Fruit fly (Drosophila melanogaster) whole organism, embryonic: ENCODE measurements around the gene CG34116.
A peak's percentile ranks its signal among the peaks of the same experiment; 100 is the strongest.

Source experiments
- B-H2 ChIP-seq: fragments of 200-800 bp; sonication (Bioruptor generic); optimal IDR thresholded peaks from 2 replicates; lab custom pipeline; 2018; ENCODE audit warnings: missing biosample characterization, mild to moderate bottlenecking, missing genetic modification characterization
- CG10209 ChIP-seq: fragments of 200-800 bp; sonication (Bioruptor generic); optimal IDR thresholded peaks from 3 replicates; lab custom pipeline; 2017; ENCODE audit warnings: missing biosample characterization, mild to moderate bottlenecking, missing genetic modification characterization, missing genetic modification reagents
- CG10654 ChIP-seq: fragments of 200-800 bp; sonication (Bioruptor generic); optimal IDR thresholded peaks from 2 replicates; lab custom pipeline; 2016; ENCODE audit warnings: missing biosample characterization, missing genetic modification characterization
- CG12744 ChIP-seq: fragments of 200-800 bp; sonication (Bioruptor generic); optimal IDR thresholded peaks from 2 replicates; lab custom pipeline; 2016; ENCODE audit warnings: missing biosample characterization, missing genetic modification characterization
- CG13894 ChIP-seq: fragments of 200-800 bp; sonication (Bioruptor generic); optimal IDR thresholded peaks from 3 replicates; lab custom pipeline; 2018; ENCODE audit warnings: missing biosample characterization, mild to moderate bottlenecking, missing genetic modification characterization, moderate library complexity
- CG14050 ChIP-seq: fragments of 200-800 bp; sonication (Bioruptor generic); IDR thresholded peaks from 3 replicates; pipeline ENCODE4 v1.3.6; 2022; ENCODE audit warnings: missing biosample characterization, missing genetic modification characterization
- CG15073 ChIP-seq: fragments of 200-800 bp; sonication (Bioruptor generic); optimal IDR thresholded peaks from 2 replicates; lab custom pipeline; 2016; ENCODE audit warnings: missing biosample characterization, missing genetic modification characterization
- CG15696 ChIP-seq: fragments of 200-800 bp; sonication (Bioruptor generic); optimal IDR thresholded peaks from 2 replicates; lab custom pipeline; 2019; ENCODE audit warnings: missing biosample characterization, mild to moderate bottlenecking, missing genetic modification characterization, moderate library complexity
- CG16863 ChIP-seq: fragments of 200-800 bp; sonication (Bioruptor generic); optimal IDR thresholded peaks from 3 replicates; lab custom pipeline; 2016; ENCODE audit warnings: missing biosample characterization, missing genetic modification characterization
- CG1792 ChIP-seq: fragments of 200-800 bp; sonication (Bioruptor generic); optimal IDR thresholded peaks from 2 replicates; lab custom pipeline; 2016; ENCODE audit warnings: missing biosample characterization, missing genetic modification characterization
- CG18262 ChIP-seq: fragments of 200-800 bp; optimal IDR thresholded peaks from 3 replicates; lab custom pipeline; 2019; ENCODE audit warnings: missing biosample characterization, mild to moderate bottlenecking, missing genetic modification characterization, moderate library complexity
- CG18599 ChIP-seq: fragments of 200-800 bp; sonication (Bioruptor generic); optimal IDR thresholded peaks from 3 replicates; lab custom pipeline; 2017; ENCODE audit warnings: missing biosample characterization, missing genetic modification characterization, mild to moderate bottlenecking, moderate library complexity, missing genetic modification reagents
- CG3065 ChIP-seq: fragments of 200-800 bp; sonication (Bioruptor generic); optimal IDR thresholded peaks from 2 replicates; lab custom pipeline; 2016; ENCODE audit warnings: missing biosample characterization, missing genetic modification characterization
- CG34376 ChIP-seq: fragments of 200-800 bp; sonication (Bioruptor generic); optimal IDR thresholded peaks from 2 replicates; lab custom pipeline; 2018; ENCODE audit warnings: missing biosample characterization, mild to moderate bottlenecking, missing genetic modification characterization
- CG4328 ChIP-seq: fragments of 200-800 bp; sonication (Bioruptor generic); optimal IDR thresholded peaks from 3 replicates; lab custom pipeline; 2017; ENCODE audit warnings: missing biosample characterization, missing genetic modification reagents, missing genetic modification characterization
- CG6175 ChIP-seq: fragments of 200-800 bp; sonication (Bioruptor generic); IDR thresholded peaks from 3 replicates; pipeline ENCODE4 v1.3.6; 2022; ENCODE audit warnings: missing biosample characterization, missing genetic modification characterization
- CG6854 ChIP-seq: fragments of 200-800 bp; sonication (Bioruptor generic); optimal IDR thresholded peaks from 3 replicates; lab custom pipeline; 2017; ENCODE audit warnings: missing biosample characterization, mild to moderate bottlenecking, missing genetic modification characterization
- CG7357 ChIP-seq: fragments of 200-800 bp; sonication (Bioruptor generic); IDR thresholded peaks from 3 replicates; pipeline ENCODE4 v1.3.6; 2022; ENCODE audit warnings: missing biosample characterization, missing genetic modification characterization
- CG8924 ChIP-seq: fragments of 200-800 bp; optimal IDR thresholded peaks from 3 replicates; lab custom pipeline; 2019; ENCODE audit warnings: missing biosample characterization, mild to moderate bottlenecking, missing genetic modification characterization, moderate library complexity
- CG9797 ChIP-seq: fragments of 200-800 bp; sonication (Bioruptor generic); optimal IDR thresholded peaks from 3 replicates; lab custom pipeline; 2018; ENCODE audit warnings: missing biosample characterization, mild to moderate bottlenecking, missing genetic modification characterization
- Doc3 ChIP-seq: fragments of 200-800 bp; sonication (Bioruptor generic); IDR thresholded peaks from 3 replicates; pipeline ENCODE4 v1.3.6; 2022; ENCODE audit warnings: missing biosample characterization, missing genetic modification characterization; ENCODE audit not compliant: partially characterized antibody
- Ets65A ChIP-seq: fragments of 200-800 bp; sonication (Bioruptor generic); peaks from one replicate; lab custom pipeline; 2016; ENCODE audit warnings: missing biosample characterization, missing genetic modification characterization
- Fer1 ChIP-seq: fragments of 200-800 bp; sonication (Bioruptor generic); optimal IDR thresholded peaks from 2 replicates; lab custom pipeline; 2017; ENCODE audit warnings: missing biosample characterization, mild to moderate bottlenecking, missing genetic modification characterization
- Fer2 ChIP-seq: fragments of 200-800 bp; sonication (Bioruptor generic); optimal IDR thresholded peaks from 2 replicates; lab custom pipeline; 2018; ENCODE audit warnings: missing biosample characterization, mild to moderate bottlenecking, missing genetic modification characterization, moderate library complexity
- GATAe ChIP-seq: fragments of 200-800 bp; sonication (Bioruptor generic); conservative IDR thresholded peaks from 2 replicates; pipeline ENCODE4 v1.3.6; 2022; ENCODE audit warnings: missing biosample characterization, missing genetic modification characterization
- Hr78 ChIP-seq, 2 experiments: fragments of 200-800 bp in 1 of 2; fragments of >200 bp in 1 of 2; sonication (Bioruptor generic) in 1 of 2; optimal IDR thresholded peaks; 2 replicates each; lab custom pipeline; 2017 to 2019; ENCODE audit warnings: missing biosample characterization in 2 of 2, missing genetic modification characterization in 2 of 2, mild to moderate bottlenecking in 1 of 2, moderate library complexity in 1 of 2
- Mrtf ChIP-seq: fragments of 200-800 bp; sonication (Bioruptor generic); IDR thresholded peaks from 3 replicates; pipeline ENCODE4 v1.3.6; 2022; ENCODE audit warnings: missing biosample characterization, missing genetic modification characterization
- Oaz ChIP-seq: fragments of 200-800 bp; sonication (Bioruptor generic); IDR thresholded peaks from 2 replicates; pipeline ENCODE4 v1.3.6; 2022; ENCODE audit warnings: missing biosample characterization, missing genetic modification characterization
- Ravus ChIP-seq: fragments of 200-800 bp; sonication (Bioruptor generic); IDR thresholded peaks from 2 replicates; pipeline ENCODE4 v1.3.6; 2022; ENCODE audit warnings: missing biosample characterization, missing genetic modification characterization
- Sox102F ChIP-seq: fragments of 200-800 bp; sonication (Bioruptor generic); optimal IDR thresholded peaks from 2 replicates; lab custom pipeline; 2018; ENCODE audit warnings: missing biosample characterization, mild to moderate bottlenecking, missing genetic modification characterization, moderate library complexity
- ab ChIP-seq: fragments of 200-800 bp; sonication (Bioruptor generic); optimal IDR thresholded peaks from 2 replicates; lab custom pipeline; 2016; ENCODE audit warnings: missing biosample characterization, missing genetic modification characterization
- ac ChIP-seq: fragments of 200-800 bp; sonication (Bioruptor generic); optimal IDR thresholded peaks from 3 replicates; lab custom pipeline; 2017; ENCODE audit warnings: missing biosample characterization, mild to moderate bottlenecking, missing genetic modification characterization
- ase ChIP-seq: fragments of 200-800 bp; sonication (Bioruptor generic); IDR thresholded peaks from 3 replicates; pipeline ENCODE4 v1.3.6; 2022; ENCODE audit warnings: missing biosample characterization, missing genetic modification characterization
- br ChIP-seq: fragments of >200 bp; optimal IDR thresholded peaks from 2 replicates; lab custom pipeline; 2017
- cad ChIP-seq: fragments of >200 bp; optimal IDR thresholded peaks from 2 replicates; lab custom pipeline; 2017; ENCODE audit warnings: missing biosample characterization, missing genetic modification characterization
- cato ChIP-seq: fragments of 200-800 bp; sonication (Bioruptor generic); optimal IDR thresholded peaks from 2 replicates; lab custom pipeline; 2016; ENCODE audit warnings: missing biosample characterization, missing genetic modification characterization, borderline replicate concordance
- crp ChIP-seq, 2 experiments: fragments of 200-800 bp; sonication (Bioruptor generic); optimal IDR thresholded peaks; 2 replicates in 1 of 2; 3 replicates in 1 of 2; lab custom pipeline; 2017; ENCODE audit warnings: missing biosample characterization in 2 of 2, missing genetic modification characterization in 2 of 2, mild to moderate bottlenecking in 1 of 2, moderate library complexity in 1 of 2
- disco-r ChIP-seq: fragments of 200-800 bp; sonication (Bioruptor generic); optimal IDR thresholded peaks from 2 replicates; lab custom pipeline; 2016; ENCODE audit warnings: missing biosample characterization, missing genetic modification characterization
- esg ChIP-seq: fragments of 200-800 bp; sonication (Bioruptor generic); conservative IDR thresholded peaks from 2 replicates; pipeline ENCODE4 v1.3.6; 2022; ENCODE audit warnings: missing biosample characterization, missing genetic modification characterization
- fd64A ChIP-seq: fragments of 200-800 bp; sonication (Bioruptor generic); optimal IDR thresholded peaks from 3 replicates; lab custom pipeline; 2018; ENCODE audit warnings: missing biosample characterization, mild to moderate bottlenecking, missing genetic modification characterization
- h ChIP-seq: fragments of >200 bp; optimal IDR thresholded peaks from 2 replicates; lab custom pipeline; 2017
- ken ChIP-seq: fragments of 200-800 bp; sonication (Bioruptor generic); IDR thresholded peaks from 3 replicates; pipeline ENCODE4 v1.3.6; 2022; ENCODE audit warnings: missing biosample characterization, missing genetic modification characterization
- pnt ChIP-seq: fragments of 200-800 bp; sonication (Bioruptor generic); optimal IDR thresholded peaks from 3 replicates; lab custom pipeline; 2016; ENCODE audit warnings: missing biosample characterization, missing genetic modification characterization
- ro ChIP-seq: fragments of 200-800 bp; sonication (Bioruptor generic); IDR thresholded peaks from 2 replicates; pipeline ENCODE4 v1.3.6; 2022; ENCODE audit warnings: missing biosample characterization, missing genetic modification characterization
- run ChIP-seq: fragments of 200-800 bp; sonication (Bioruptor generic); optimal IDR thresholded peaks from 3 replicates; lab custom pipeline; 2018; ENCODE audit warnings: missing biosample characterization, mild to moderate bottlenecking, missing genetic modification characterization
- sc ChIP-seq, 3 experiments: fragments of >200 bp in 2 of 3; fragments of 200-800 bp in 1 of 3; sonication (Bioruptor generic) in 1 of 3; optimal IDR thresholded peaks; 2 replicates in 2 of 3; 3 replicates in 1 of 3; lab custom pipeline; 2017; ENCODE audit warnings: mild to moderate bottlenecking in 1 of 3, missing biosample characterization in 1 of 3, missing genetic modification characterization in 1 of 3, missing genetic modification reagents in 1 of 3
- shn ChIP-seq: fragments of 200-800 bp; sonication (Bioruptor generic); optimal IDR thresholded peaks from 3 replicates; lab custom pipeline; 2016; ENCODE audit warnings: missing biosample characterization, missing genetic modification characterization
- stc ChIP-seq: fragments of 200-800 bp; sonication (Bioruptor generic); IDR thresholded peaks from 2 replicates; pipeline ENCODE4 v1.3.6; 2022; ENCODE audit warnings: missing biosample characterization, missing genetic modification characterization
- tap ChIP-seq: fragments of 200-800 bp; optimal IDR thresholded peaks from 3 replicates; lab custom pipeline; 2019; ENCODE audit warnings: missing biosample characterization, mild to moderate bottlenecking, missing genetic modification characterization, moderate library complexity

CG34116 gene

dm6 chr3L:19817807-19818531 lies 12.1 kb upstream of the CG34116 start, which contains the start of the genes Fibp and Deaf1 (continued):
- TF ChIP-seq run (tag; lab: Kevin White, UChicago) (no peak), B-H2 (GFP tag; lab: Kevin White, UChicago) (peak; percentile 64), CG6854 (GFP tag; lab: Kevin White, UChicago) (no peak), ro (GFP tag; lab: Robert Waterston, UW) (no peak), br (lab: Kevin White, UChicago) (no peak), CG10654 (GFP tag; lab: Kevin White, UChicago) (peak; percentile 68), shn (peak; percentile 86), ab (peak; percentile 52), GATAe (GFP tag; lab: Robert Waterston, UW) (no peak; the same call in 1 of the 2 replicates), CG13894 (tag; lab: Kevin White, UChicago) (peak; percentile 58), Sox102F (no peak), esg (GFP tag; lab: Robert Waterston, UW) (peak; percentile 46), CG10209 (peak; percentile 54), CG1792 (GFP tag; lab: Kevin White, UChicago) (peak; percentile 46), pnt (GFP tag; lab: Kevin White, UChicago) (peak; percentile 80), Doc3 (GFP tag; lab: Robert Waterston, UW) (peak; percentile 96), Fer2 (tag; lab: Kevin White, UChicago) (peak; percentile 60), Mrtf (GFP tag; lab: Robert Waterston, UW) (0 out of 3 replicates have a peak, but pooled peaks have one; percentile 39), CG34376 (GFP tag; lab: Kevin White, UChicago) (peak; percentile 50), cad (GFP tag; lab: Kevin White, UChicago) (no peak), CG12744 (GFP tag; lab: Kevin White, UChicago) (peak; percentile 56), Ravus (GFP tag; lab: Robert Waterston, UW) (no peak; the same call in 1 of the 2 replicates), sc (optimal IDR thresholded peaks at IDR 0.05; lab: Kevin White, UChicago) (no peak), sc (GFP tag; optimal IDR thresholded peaks at IDR 0.05; lab: Kevin White, UChicago) (peak; percentile 11), CG18599 (GFP tag; lab: Kevin White, UChicago) (peak; percentile 74), CG15073 (GFP tag; lab: Kevin White, UChicago) (peak; percentile 7), CG3065 (GFP tag; lab: Kevin White, UChicago) (peak; percentile 48), Ets65A (GFP tag; lab: Kevin White, UChicago) (peak; percentile 98), disco-r (peak; percentile 56), tap (no peak), CG7357 (peak; percentile 34; the same call in 1 of the 3 replicates), CG16863 (GFP tag; lab: Kevin White, UChicago) (peak; percentile 64), Oaz (GFP tag; lab: Robert Waterston, UW) (peak; percentile 44; the same call in 1 of the 2 replicates), ken (GFP tag; lab: Robert Waterston, UW) (peak; percentile 47; the same call in 1 of the 3 replicates), stc (GFP tag; lab: Robert Waterston, UW) (no peak), CG9797 (GFP tag; lab: Kevin White, UChicago) (peak; percentile 51), CG15696 (tag; lab: Kevin White, UChicago) (peak; percentile 77), h (no peak), CG18262 (tag; lab: Kevin White, UChicago) (peak; percentile 81), CG8924 (tag; lab: Kevin White, UChicago) (peak; percentile 84), CG4328 (GFP tag; lab: Kevin White, UChicago) (peak; percentile 62), cato (GFP tag; lab: Kevin White, UChicago) (peak; percentile 57), ac (GFP tag; lab: Kevin White, UChicago) (no peak), Hr78 (GFP tag; optimal IDR thresholded peaks at IDR 0.05; lab: Kevin White, UChicago) (no peak), CG14050 (GFP tag; lab: Robert Waterston, UW) (peak; percentile 54; the same call in 2 of the 3 replicates), ase (GFP tag; lab: Robert Waterston, UW) (peak; percentile 50; the same call in 1 of the 3 replicates), CG6175 (GFP tag; lab: Robert Waterston, UW) (peak; percentile 42; the same call in 1 of the 3 replicates), crp (GFP tag; optimal IDR thresholded peaks at IDR 0.05; lab: Kevin White, UChicago) (peak in 1 of 2 experiments; percentile 43), fd64A (GFP tag; lab: Kevin White, UChicago) (no peak), Fer1 (peak; percentile 24)
